Worm (Caenorhabditis elegans): ENCODE measurements around the gene Y49F6B.13.

Gene Y49F6B.13

DNA sequence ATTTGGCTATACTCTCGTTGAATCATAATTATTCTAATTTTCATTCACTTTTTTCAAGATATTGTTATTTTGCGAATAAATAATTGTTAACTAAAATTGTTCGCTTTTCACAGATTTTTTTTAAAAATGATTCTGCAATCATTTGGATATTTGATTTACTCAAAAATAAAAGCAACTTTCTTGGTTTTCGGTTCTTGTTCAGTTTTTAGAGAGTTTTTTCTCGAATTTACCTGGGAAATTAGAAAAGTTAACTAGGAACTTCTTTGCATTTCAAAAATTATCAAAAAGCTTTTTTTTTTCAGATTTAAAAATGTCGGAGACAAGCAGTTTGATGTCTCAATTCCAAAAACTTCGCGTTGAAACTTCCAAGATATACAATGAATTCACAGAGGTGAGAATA is 24.9 kb downstream of the Y49F6B.13 start, which contains the start of the genes C16C8.20 and gldi-6:
C16C8.20 (plus strand) TSS at position 301 of the 400 bp plus-strand sequence.
gldi-6 (plus strand) TSS at position 301 of the 400 bp plus-strand sequence.
- TF ChIP-seq pes-1 (GFP tag; IDR thresholded peaks at IDR 0.05), result no peak
- no peak for TF ChIP-seq ceh-13 (GFP tag; optimal IDR thresholded peaks at IDR 0.05)
- TF ChIP-seq flt-1 (GFP tag; IDR thresholded peaks at IDR 0.05), result no peak

DNA sequence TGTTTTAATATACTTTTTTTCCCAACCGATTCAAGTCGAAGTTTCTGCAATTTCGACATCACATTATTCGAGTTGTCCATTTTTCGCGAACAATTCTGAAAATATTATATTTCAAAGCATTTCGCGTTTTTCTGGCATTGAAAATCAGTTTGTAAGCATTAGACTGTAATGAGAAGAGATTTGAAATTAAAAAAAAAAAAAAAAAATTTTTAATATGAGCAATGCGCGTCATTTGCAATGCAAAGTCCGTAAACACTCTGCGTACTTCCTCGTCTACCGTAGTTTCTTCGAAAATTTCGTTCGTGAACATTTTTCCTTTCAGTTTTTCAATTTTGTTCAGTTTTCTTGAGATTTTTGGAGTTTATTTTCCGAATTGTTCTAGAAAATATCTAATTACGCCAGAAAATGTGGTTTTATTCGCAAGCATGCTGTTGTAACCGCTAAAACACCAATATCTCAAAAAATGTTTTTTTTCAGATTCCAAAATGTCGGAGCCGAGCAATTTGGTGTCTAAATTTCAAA is 26.2 kb downstream of the Y49F6B.13 start, which contains the start of the genes C16C8.5 and C16C8.16:
C16C8.5 (minus strand) TSS at position 101 of the 522 bp plus-strand sequence.
C16C8.16 (plus strand) TSS at position 472 of the 522 bp plus-strand sequence.
- TF ChIP-seq sea-1 (GFP tag; conservative IDR thresholded peaks at IDR 0.05) (no peak), B0310.2 (tag; optimal IDR thresholded peaks at IDR 0.05) (no peak), hmg-4 (GFP tag; optimal IDR thresholded peaks at IDR 0.05) (no peak), ceh-13 (GFP tag; optimal IDR thresholded peaks at IDR 0.05) (no peak), ets-7 (tag; optimal IDR thresholded peaks at IDR 0.05) (no peak), pes-1 (GFP tag; IDR thresholded peaks at IDR 0.05) (no peak), tbx-11 (GFP tag; IDR thresholded peaks at IDR 0.05) (no peak), hnd-1 (tag; optimal IDR thresholded peaks at IDR 0.05) (no peak), hmbx-1 (tag; optimal IDR thresholded peaks at IDR 0.05) (no peak), scrt-1 (GFP tag; IDR thresholded peaks at IDR 0.05) (no peak), ceh-36 (tag; optimal IDR thresholded peaks at IDR 0.05) (no peak), aly-1 (tag; optimal IDR thresholded peaks at IDR 0.05) (no peak), ama-1 (optimal IDR thresholded peaks at IDR 0.05) (no peak), F13C5.2 (tag; optimal IDR thresholded peaks at IDR 0.05) (no peak)

DNA sequence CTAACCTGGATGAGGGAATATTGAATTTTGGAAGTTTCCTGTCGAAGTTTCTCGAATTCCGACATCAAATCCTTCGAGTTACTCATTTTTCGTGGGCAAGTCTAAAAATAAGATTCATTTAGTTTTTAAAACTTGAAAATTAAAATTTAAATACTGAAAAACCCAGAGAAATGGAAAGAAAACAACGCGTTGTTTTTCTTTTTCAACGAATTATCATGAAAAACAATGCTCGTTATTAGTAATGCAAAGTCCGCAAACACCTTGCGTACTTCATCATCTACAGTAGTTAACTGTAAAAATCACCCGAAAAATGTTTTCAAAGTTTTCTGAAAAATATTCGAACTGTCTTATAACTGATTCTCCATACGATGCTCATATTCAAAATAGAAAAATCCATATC is 27.2 kb downstream of the Y49F6B.13 start, which contains the start of gene C16C8.4:
C16C8.4 (minus strand) TSS at position 101 of the 400 bp plus-strand sequence.
- TF ChIP-seq hnd-1 (tag; optimal IDR thresholded peaks at IDR 0.05) (no peak), pes-1 (GFP tag; IDR thresholded peaks at IDR 0.05) (no peak), ceh-36 (tag; optimal IDR thresholded peaks at IDR 0.05) (no peak), tra-4 (tag; optimal IDR thresholded peaks at IDR 0.05) (no peak), B0310.2 (tag; optimal IDR thresholded peaks at IDR 0.05) (no peak), F13C5.2 (tag; optimal IDR thresholded peaks at IDR 0.05) (no peak), ama-1 (optimal IDR thresholded peaks at IDR 0.05) (no peak), ceh-13 (GFP tag; optimal IDR thresholded peaks at IDR 0.05) (no peak), tbx-37 (GFP tag; conservative IDR thresholded peaks at IDR 0.05) (no peak), ets-7 (tag; optimal IDR thresholded peaks at IDR 0.05) (no peak), sea-1 (GFP tag; conservative IDR thresholded peaks at IDR 0.05) (no peak), tbx-11 (GFP tag; IDR thresholded peaks at IDR 0.05) (no peak), scrt-1 (GFP tag; IDR thresholded peaks at IDR 0.05) (no peak), aly-1 (tag; optimal IDR thresholded peaks at IDR 0.05) (no peak)

DNA sequence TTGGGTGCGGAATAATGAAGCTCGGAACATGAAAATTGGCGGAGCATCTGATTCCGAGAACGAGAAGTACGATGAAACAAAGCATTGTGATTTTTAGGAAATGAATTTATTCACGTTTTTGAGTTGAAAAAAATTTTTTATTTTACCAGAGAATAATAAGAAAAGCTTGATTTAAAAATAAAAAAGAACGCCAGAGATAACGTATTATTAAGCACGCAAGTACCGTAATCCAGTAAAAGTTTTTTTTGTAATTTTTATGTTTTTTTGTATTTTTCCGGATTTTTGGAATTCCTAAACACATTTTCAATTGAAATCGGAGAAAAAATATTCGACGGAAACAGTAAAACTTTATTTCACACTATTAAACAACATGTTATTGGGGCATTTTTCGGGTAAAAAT is 28.3 kb downstream of the Y49F6B.13 start, which contains the start of gene C16C8.22:
C16C8.22 (minus strand) TSS at position 101 of the 400 bp plus-strand sequence.
- TF ChIP-seq ceh-36 (tag; optimal IDR thresholded peaks at IDR 0.05) (no peak), tbx-37 (GFP tag; conservative IDR thresholded peaks at IDR 0.05) (no peak), hnd-1 (tag; optimal IDR thresholded peaks at IDR 0.05) (no peak), scrt-1 (GFP tag; IDR thresholded peaks at IDR 0.05) (no peak), ets-7 (tag; optimal IDR thresholded peaks at IDR 0.05) (no peak), ceh-13 (GFP tag; optimal IDR thresholded peaks at IDR 0.05) (no peak), F13C5.2 (tag; optimal IDR thresholded peaks at IDR 0.05) (no peak), hmg-4 (GFP tag; optimal IDR thresholded peaks at IDR 0.05) (no peak), ama-1 (optimal IDR thresholded peaks at IDR 0.05) (no peak), sea-1 (GFP tag; conservative IDR thresholded peaks at IDR 0.05) (no peak), hmbx-1 (tag; optimal IDR thresholded peaks at IDR 0.05) (no peak), aly-1 (tag; optimal IDR thresholded peaks at IDR 0.05) (no peak), tbx-11 (GFP tag; IDR thresholded peaks at IDR 0.05) (no peak), tra-4 (tag; optimal IDR thresholded peaks at IDR 0.05) (no peak)

DNA sequence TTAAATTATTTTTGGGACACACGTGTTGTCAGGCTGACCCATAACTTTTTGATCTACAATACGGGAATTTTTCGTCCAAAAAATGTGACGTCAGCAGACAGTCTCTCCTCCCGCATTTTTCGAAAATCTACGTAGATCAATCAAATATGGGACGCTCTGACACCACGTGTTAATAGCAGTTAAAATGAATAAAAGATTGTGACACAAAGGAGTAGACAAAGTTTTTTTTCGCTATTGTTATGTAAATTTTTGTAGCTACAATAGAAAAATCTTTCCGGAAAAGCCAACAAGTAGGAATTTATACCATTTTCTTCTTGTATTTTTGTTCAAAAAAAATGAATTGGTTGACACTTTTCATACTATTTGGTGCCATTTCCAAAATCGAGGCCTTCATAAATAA is 30.1 kb downstream of the Y49F6B.13 start, which contains the start of gene C16C8.27:
C16C8.27 (plus strand) TSS at position 301 of the 400 bp plus-strand sequence.
- TF ChIP-seq scrt-1 (GFP tag; IDR thresholded peaks at IDR 0.05), result no peak
- TF ChIP-seq hnd-1 (tag; optimal IDR thresholded peaks at IDR 0.05), result no peak
- TF ChIP-seq tra-4 (tag; optimal IDR thresholded peaks at IDR 0.05), result no peak
- no peak for TF ChIP-seq hmbx-1 (tag; optimal IDR thresholded peaks at IDR 0.05)
- TF ChIP-seq sea-1 (GFP tag; conservative IDR thresholded peaks at IDR 0.05), result no peak
- TF ChIP-seq tbx-11 (GFP tag; IDR thresholded peaks at IDR 0.05), result no peak
- TF ChIP-seq tbx-37 (GFP tag; conservative IDR thresholded peaks at IDR 0.05), result no peak
- TF ChIP-seq pes-1 (GFP tag; IDR thresholded peaks at IDR 0.05), result no peak
- TF ChIP-seq B0310.2 (tag; optimal IDR thresholded peaks at IDR 0.05), result no peak
- no peak for TF ChIP-seq aly-1 (tag; optimal IDR thresholded peaks at IDR 0.05)
- TF ChIP-seq ceh-36 (tag; optimal IDR thresholded peaks at IDR 0.05), result no peak
- TF ChIP-seq flt-1 (GFP tag; IDR thresholded peaks at IDR 0.05), result no peak
- no peak for TF ChIP-seq hmg-4 (GFP tag; optimal IDR thresholded peaks at IDR 0.05)
- no peak for TF ChIP-seq ama-1 (optimal IDR thresholded peaks at IDR 0.05)
- no peak for TF ChIP-seq F13C5.2 (tag; optimal IDR thresholded peaks at IDR 0.05)
- no peak for TF ChIP-seq ets-7 (tag; optimal IDR thresholded peaks at IDR 0.05)
- TF ChIP-seq ceh-13 (GFP tag; optimal IDR thresholded peaks at IDR 0.05), result no peak

DNA sequence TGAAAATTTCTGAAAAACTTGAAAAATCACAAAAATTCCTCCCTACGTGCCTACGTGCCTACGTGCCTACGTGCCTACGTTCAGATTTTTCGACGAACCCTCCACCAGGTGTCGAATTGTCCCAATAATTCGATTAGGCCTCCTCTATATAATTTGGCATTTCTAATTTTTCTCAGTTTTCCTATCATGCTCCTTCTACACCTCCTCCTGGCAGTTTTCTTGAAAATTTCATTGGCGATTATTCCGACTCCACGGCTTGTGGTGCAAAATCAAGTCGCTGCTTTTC is 30.9 kb downstream of the Y49F6B.13 start, which contains the start of gene C16C8.17:
C16C8.17 (plus strand) TSS at position 187 of the 286 bp plus-strand sequence.
- TF ChIP-seq pes-1 (GFP tag; IDR thresholded peaks at IDR 0.05), result no peak

DNA sequence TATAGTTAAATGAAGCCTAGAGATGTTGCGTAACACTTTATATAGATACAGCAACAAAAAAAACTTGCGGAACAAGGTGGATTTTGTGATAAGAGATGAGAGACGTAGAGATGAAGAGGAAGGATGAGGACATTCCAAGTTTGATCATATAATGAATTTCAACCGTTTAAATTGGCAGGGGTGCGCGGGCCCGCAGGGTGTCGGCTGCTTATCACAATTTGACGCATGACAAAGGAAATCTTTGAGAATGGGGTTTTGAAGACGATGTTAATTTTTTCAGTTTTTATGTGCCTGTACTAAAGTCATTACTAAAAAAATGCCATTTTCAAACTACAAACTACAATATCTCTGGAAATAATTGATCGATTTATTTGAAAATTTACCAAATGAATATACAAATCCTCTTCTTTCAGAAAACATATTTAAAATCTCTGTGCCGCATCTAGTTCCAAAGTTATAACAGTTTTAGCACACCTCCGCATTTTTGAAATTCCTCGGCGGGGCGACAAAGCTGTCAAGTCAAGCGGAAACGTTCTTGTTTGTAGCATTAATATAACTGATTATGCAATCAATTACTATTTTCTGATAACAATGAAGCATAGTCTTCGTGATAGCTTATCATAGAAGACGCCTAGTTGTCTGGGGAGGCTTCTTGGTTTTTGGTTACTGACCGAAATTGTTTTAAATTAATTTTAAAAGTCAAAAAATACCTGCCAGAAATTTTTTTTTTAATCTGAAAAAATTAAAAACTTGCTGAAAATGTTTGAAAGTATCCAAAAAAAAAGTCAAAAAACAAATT is 31.5 kb downstream of the Y49F6B.13 start:
- TF ChIP-seq hmbx-1 (tag; optimal IDR thresholded peaks at IDR 0.05) (no peak), ama-1 (optimal IDR thresholded peaks at IDR 0.05) (no peak), pes-1 (GFP tag; IDR thresholded peaks at IDR 0.05) (no peak), ceh-36 (tag; optimal IDR thresholded peaks at IDR 0.05) (no peak), ets-7 (tag; optimal IDR thresholded peaks at IDR 0.05) (no peak), B0310.2 (tag; optimal IDR thresholded peaks at IDR 0.05) (no peak), F13C5.2 (tag; optimal IDR thresholded peaks at IDR 0.05) (no peak), tbx-11 (GFP tag; IDR thresholded peaks at IDR 0.05) (no peak), tbx-37 (GFP tag; conservative IDR thresholded peaks at IDR 0.05) (no peak), aly-1 (tag; optimal IDR thresholded peaks at IDR 0.05) (no peak), hmg-4 (GFP tag; optimal IDR thresholded peaks at IDR 0.05) (no peak), flt-1 (GFP tag; IDR thresholded peaks at IDR 0.05) (no peak), sea-1 (GFP tag; conservative IDR thresholded peaks at IDR 0.05) (no peak)
